Fruit fly (Drosophila melanogaster) whole organism, embryonic: ENCODE results near the gene CG43731.

Experiments used
- ATbp ChIP-seq: fragments of 200-800 bp; sonication (Bioruptor generic); optimal IDR thresholded peaks from 2 replicates; lab custom pipeline; 2017; ENCODE audit warnings: missing biosample characterization, mild to moderate bottlenecking, missing genetic modification characterization, missing genetic modification reagents
- CG11085 ChIP-seq: fragments of 200-800 bp; sonication (Bioruptor generic); IDR thresholded peaks from 2 replicates; pipeline ENCODE4 v1.3.6; 2022; ENCODE audit warnings: missing biosample characterization, missing genetic modification characterization
- CG14965 ChIP-seq: fragments of 200-800 bp; sonication (Bioruptor generic); optimal IDR thresholded peaks from 2 replicates; lab custom pipeline; 2016; ENCODE audit warnings: missing biosample characterization, missing genetic modification characterization, borderline replicate concordance
- CG15073 ChIP-seq: fragments of 200-800 bp; sonication (Bioruptor generic); optimal IDR thresholded peaks from 2 replicates; lab custom pipeline; 2016; ENCODE audit warnings: missing biosample characterization, missing genetic modification characterization
- CG18599 ChIP-seq: fragments of 200-800 bp; sonication (Bioruptor generic); optimal IDR thresholded peaks from 3 replicates; lab custom pipeline; 2017; ENCODE audit warnings: missing biosample characterization, missing genetic modification characterization, mild to moderate bottlenecking, moderate library complexity, missing genetic modification reagents
- CG2120 ChIP-seq: fragments of 200-800 bp; sonication (Bioruptor generic); optimal IDR thresholded peaks from 3 replicates; lab custom pipeline; 2016; ENCODE audit warnings: missing biosample characterization, missing genetic modification characterization
- CG2129 ChIP-seq: fragments of 200-800 bp; sonication (Bioruptor generic); IDR thresholded peaks from 2 replicates; pipeline ENCODE4 v1.3.6; 2022; ENCODE audit warnings: missing biosample characterization, missing genetic modification characterization; ENCODE audit not compliant: partially characterized antibody
- CG2199 ChIP-seq: fragments of 200-800 bp; sonication (Bioruptor generic); IDR thresholded peaks from 3 replicates; pipeline ENCODE4 v1.3.6; 2022; ENCODE audit warnings: missing biosample characterization, missing genetic modification characterization
- CG2678 ChIP-seq: fragments of 200-800 bp; sonication (Bioruptor generic); optimal IDR thresholded peaks from 3 replicates; lab custom pipeline; 2019; ENCODE audit warnings: missing biosample characterization, mild to moderate bottlenecking, missing genetic modification characterization, moderate library complexity
- CG3281 ChIP-seq: fragments of 200-800 bp; sonication (Bioruptor generic); optimal IDR thresholded peaks from 3 replicates; lab custom pipeline; 2017; ENCODE audit warnings: missing biosample characterization, mild to moderate bottlenecking, missing genetic modification characterization
- CG3838 ChIP-seq: fragments of 200-800 bp; sonication (Bioruptor generic); optimal IDR thresholded peaks from 3 replicates; lab custom pipeline; 2016; ENCODE audit warnings: missing biosample characterization, missing genetic modification characterization
- CG7556 ChIP-seq: fragments of 200-800 bp; sonication (Bioruptor generic); optimal IDR thresholded peaks from 2 replicates; lab custom pipeline; 2017; ENCODE audit warnings: missing biosample characterization, mild to moderate bottlenecking, missing genetic modification characterization
- D ChIP-seq, 2 experiments: fragments of 200-800 bp in 1 of 2; fragments of >200 bp in 1 of 2; sonication (Bioruptor generic) in 1 of 2; optimal IDR thresholded peaks; 2 replicates in 1 of 2; 3 replicates in 1 of 2; lab custom pipeline; 2017; ENCODE audit warnings: mild to moderate bottlenecking in 1 of 2, missing biosample characterization in 1 of 2, missing genetic modification characterization in 1 of 2, missing genetic modification reagents in 1 of 2
- Dfd ChIP-seq, 2 experiments: fragments of >200 bp; optimal IDR thresholded peaks; 2 replicates each; lab custom pipeline; 2017; ENCODE audit warnings: missing biosample characterization in 2 of 2, missing genetic modification characterization in 2 of 2
- Dip2 ChIP-seq: fragments of 200-800 bp; sonication (Bioruptor generic); IDR thresholded peaks from 2 replicates; pipeline ENCODE4 v1.3.6; 2022; ENCODE audit warnings: missing biosample characterization, missing genetic modification characterization
- Doc3 ChIP-seq: fragments of 200-800 bp; sonication (Bioruptor generic); IDR thresholded peaks from 3 replicates; pipeline ENCODE4 v1.3.6; 2022; ENCODE audit warnings: missing biosample characterization, missing genetic modification characterization; ENCODE audit not compliant: partially characterized antibody
- Gug ChIP-seq: fragments of 200-800 bp; sonication (Bioruptor generic); IDR thresholded peaks from 4 replicates; pipeline ENCODE4 v1.3.6; 2022; ENCODE audit warnings: missing biosample characterization, missing genetic modification characterization
- HLH4C ChIP-seq: fragments of 200-800 bp; sonication (Bioruptor generic); IDR thresholded peaks from 3 replicates; pipeline ENCODE4 v1.3.6; 2022; ENCODE audit warnings: missing biosample characterization, missing genetic modification characterization; ENCODE audit not compliant: partially characterized antibody
- HmgZ ChIP-seq: fragments of 200-800 bp; sonication (Bioruptor generic); optimal IDR thresholded peaks from 2 replicates; lab custom pipeline; 2018; ENCODE audit warnings: missing biosample characterization, mild to moderate bottlenecking, missing genetic modification characterization
- Hsf ChIP-seq: fragments of 200-800 bp; sonication (Bioruptor generic); optimal IDR thresholded peaks from 3 replicates; lab custom pipeline; 2016; ENCODE audit warnings: missing biosample characterization, missing genetic modification characterization
- Jarid2 ChIP-seq: fragments of 200-800 bp; sonication (Bioruptor generic); optimal IDR thresholded peaks from 3 replicates; lab custom pipeline; 2017; ENCODE audit warnings: mild to moderate bottlenecking, missing biosample characterization, missing genetic modification reagents, missing genetic modification characterization
- NC2β ChIP-seq: fragments of 200-800 bp; sonication (Bioruptor generic); optimal IDR thresholded peaks from 2 replicates; lab custom pipeline; 2016; ENCODE audit warnings: missing biosample characterization, missing genetic modification characterization
- Nf-YA ChIP-seq: fragments of 200-800 bp; sonication (Bioruptor generic); IDR thresholded peaks from 2 replicates; pipeline ENCODE4 v1.3.6; 2022; ENCODE audit warnings: missing biosample characterization, missing genetic modification characterization
- Six4 ChIP-seq: fragments of 200-800 bp; sonication (Bioruptor generic); optimal IDR thresholded peaks from 2 replicates; lab custom pipeline; 2016; ENCODE audit warnings: missing biosample characterization, missing genetic modification characterization
- Sox100B ChIP-seq: fragments of 200-800 bp; sonication (Bioruptor generic); optimal IDR thresholded peaks from 3 replicates; lab custom pipeline; 2018; ENCODE audit warnings: missing biosample characterization, mild to moderate bottlenecking, missing genetic modification characterization
- Spps ChIP-seq: fragments of 200-800 bp; sonication (Bioruptor generic); optimal IDR thresholded peaks from 2 replicates; lab custom pipeline; 2018; ENCODE audit warnings: missing biosample characterization, mild to moderate bottlenecking, missing genetic modification characterization
- Ssrp ChIP-seq: fragments of 200-800 bp; sonication (Bioruptor generic); optimal IDR thresholded peaks from 2 replicates; lab custom pipeline; 2018; ENCODE audit warnings: missing biosample characterization, mild to moderate bottlenecking, missing genetic modification characterization, moderate library complexity
- Xrp1 ChIP-seq: fragments of 200-800 bp; sonication (Bioruptor generic); IDR thresholded peaks from 2 replicates; pipeline ENCODE4 v1.3.6; 2022; ENCODE audit warnings: missing biosample characterization, missing genetic modification characterization
- corto ChIP-seq: fragments of 200-800 bp; sonication (Bioruptor generic); optimal IDR thresholded peaks from 2 replicates; lab custom pipeline; 2016; ENCODE audit warnings: missing biosample characterization, mild to moderate bottlenecking, missing genetic modification characterization, moderate library complexity
- croc ChIP-seq: fragments of 200-800 bp; sonication (Bioruptor generic); conservative IDR thresholded peaks from 3 replicates; pipeline ENCODE4 v1.3.6; 2022; ENCODE audit warnings: missing biosample characterization, missing genetic modification characterization
- cwo ChIP-seq: fragments of 200-800 bp; sonication (Bioruptor generic); optimal IDR thresholded peaks from 3 replicates; lab custom pipeline; 2017; ENCODE audit warnings: missing biosample characterization, missing genetic modification characterization, mild to moderate bottlenecking, moderate library complexity, missing genetic modification reagents
- emc ChIP-seq: fragments of 200-800 bp; sonication (Bioruptor generic); optimal IDR thresholded peaks from 2 replicates; lab custom pipeline; 2016; ENCODE audit warnings: missing biosample characterization, missing genetic modification characterization
- esg ChIP-seq: fragments of 200-800 bp; sonication (Bioruptor generic); conservative IDR thresholded peaks from 2 replicates; pipeline ENCODE4 v1.3.6; 2022; ENCODE audit warnings: missing biosample characterization, missing genetic modification characterization
- ewg ChIP-seq: fragments of 200-800 bp; sonication (Bioruptor generic); optimal IDR thresholded peaks from 3 replicates; lab custom pipeline; 2017; ENCODE audit warnings: mild to moderate bottlenecking, missing biosample characterization, missing genetic modification reagents, missing genetic modification characterization
- eyg ChIP-seq: fragments of 200-800 bp; sonication (Bioruptor generic); optimal IDR thresholded peaks from 3 replicates; lab custom pipeline; 2016; ENCODE audit warnings: missing biosample characterization, missing genetic modification characterization
- fd102C ChIP-seq: fragments of 200-800 bp; sonication (Bioruptor generic); optimal IDR thresholded peaks from 2 replicates; lab custom pipeline; 2018; ENCODE audit warnings: missing biosample characterization, mild to moderate bottlenecking, missing genetic modification characterization, moderate library complexity
- gfzf ChIP-seq: fragments of 200-800 bp; sonication (Bioruptor generic); optimal IDR thresholded peaks from 2 replicates; lab custom pipeline; 2016; ENCODE audit warnings: missing biosample characterization, mild to moderate bottlenecking, missing genetic modification characterization, moderate library complexity
- hbn ChIP-seq: fragments of 200-800 bp; sonication (Bioruptor generic); IDR thresholded peaks from 2 replicates; pipeline ENCODE4 v1.3.6; 2022; ENCODE audit warnings: missing biosample characterization, missing genetic modification characterization; ENCODE audit not compliant: partially characterized antibody
- her ChIP-seq: fragments of 200-800 bp; sonication (Bioruptor generic); optimal IDR thresholded peaks from 2 replicates; lab custom pipeline; 2016; ENCODE audit warnings: missing biosample characterization, missing genetic modification characterization
- ind ChIP-seq: fragments of 200-800 bp; sonication (Bioruptor generic); optimal IDR thresholded peaks from 3 replicates; lab custom pipeline; 2016; ENCODE audit warnings: missing biosample characterization, missing genetic modification characterization
- kah ChIP-seq: fragments of 200-800 bp; sonication (Bioruptor generic); optimal IDR thresholded peaks from 2 replicates; lab custom pipeline; 2018; ENCODE audit warnings: missing biosample characterization, mild to moderate bottlenecking, missing genetic modification characterization
- pb ChIP-seq: fragments of 200-800 bp; sonication (Bioruptor generic); optimal IDR thresholded peaks from 3 replicates; lab custom pipeline; 2016; ENCODE audit warnings: missing biosample characterization, missing genetic modification characterization
- tll ChIP-seq, 2 experiments: fragments of 200-800 bp in 1 of 2; fragments of >200 bp in 1 of 2; sonication (Bioruptor generic) in 1 of 2; optimal IDR thresholded peaks; 2 replicates each; lab custom pipeline; 2017 to 2019; ENCODE audit warnings: missing biosample characterization in 2 of 2, missing genetic modification characterization in 2 of 2, mild to moderate bottlenecking in 1 of 2, moderate library complexity in 1 of 2
- tna ChIP-seq: fragments of 200-800 bp; sonication (Bioruptor generic); IDR thresholded peaks from 2 replicates; pipeline ENCODE4 v1.3.6; 2022; ENCODE audit warnings: missing biosample characterization, missing genetic modification characterization; ENCODE audit not compliant: partially characterized antibody
- vnd ChIP-seq: fragments of 200-800 bp; sonication (Bioruptor generic); IDR thresholded peaks from 3 replicates; pipeline ENCODE4 v1.3.6; 2022; ENCODE audit warnings: missing biosample characterization, missing genetic modification characterization; ENCODE audit not compliant: partially characterized antibody
- wek ChIP-seq: fragments of 200-800 bp; sonication (Bioruptor generic); optimal IDR thresholded peaks from 3 replicates; lab custom pipeline; 2018; ENCODE audit warnings: missing biosample characterization, mild to moderate bottlenecking, missing genetic modification characterization, moderate library complexity
- wor ChIP-seq: fragments of 200-800 bp; sonication (Bioruptor generic); IDR thresholded peaks from 2 replicates; pipeline ENCODE4 v1.3.6; 2022; ENCODE audit warnings: missing biosample characterization, missing genetic modification characterization
- yki ChIP-seq: fragments of >200 bp; optimal IDR thresholded peaks from 3 replicates; lab custom pipeline; 2018

The CG43731 gene

DNA sequence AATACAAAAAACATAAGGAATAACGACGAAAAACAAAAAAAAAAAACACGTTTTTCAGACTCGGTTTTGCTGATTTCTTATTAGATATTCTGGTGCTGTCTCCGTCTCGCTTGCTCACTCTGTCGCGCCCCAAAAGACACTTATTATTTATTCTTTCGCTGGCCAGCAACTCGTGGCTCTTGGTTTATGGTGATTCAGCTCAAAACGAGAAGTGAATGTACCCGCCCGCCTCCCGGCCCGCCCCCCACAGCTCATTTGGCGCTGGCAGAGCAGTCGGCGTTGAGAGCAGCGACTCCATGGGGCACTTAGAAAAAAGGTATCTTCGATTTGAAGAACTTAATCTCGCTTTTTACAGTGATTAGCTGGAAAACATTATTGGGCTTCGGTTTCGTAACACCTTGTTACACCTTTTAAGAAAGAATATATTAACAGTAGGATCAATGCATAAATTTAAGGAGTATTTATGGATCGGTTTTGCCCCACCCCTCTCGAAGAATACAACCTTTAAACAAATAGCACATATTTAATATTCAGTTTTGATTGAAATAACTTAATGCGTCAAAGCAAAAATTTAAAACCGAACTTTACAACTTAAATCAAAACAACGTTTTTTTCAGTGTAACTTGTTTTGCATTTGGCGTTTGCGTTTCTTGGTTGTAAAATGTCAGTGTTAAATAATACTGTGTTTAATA, 39.7 kb downstream of the CG43731 start (continued):
- TF ChIP-seq Nf-YA (GFP tag; lab: Robert Waterston, UW): no peak
- peak; percentile 57; the same call in 1 of the 2 replicates for TF ChIP-seq Xrp1
- TF ChIP-seq CG15073 (GFP tag; lab: Kevin White, UChicago): no peak
- TF ChIP-seq Dfd (GFP tag; optimal IDR thresholded peaks at IDR 0.05; lab: Kevin White, UChicago): peak in 1 of 2 experiments; percentile 23
- peak; percentile 76 for TF ChIP-seq CG18599
- no peak for TF ChIP-seq CG11085 (GFP tag; lab: Robert Waterston, UW)
- peak; percentile 27; the same call in 1 of the 2 replicates for TF ChIP-seq wor
- TF ChIP-seq yki: no peak
- peak; percentile 8 for TF ChIP-seq eyg (GFP tag; lab: Kevin White, UChicago)
- no peak for TF ChIP-seq CG2199 (GFP tag; lab: Robert Waterston, UW)
- peak; percentile 49 for TF ChIP-seq NC2β (GFP tag; lab: Kevin White, UChicago)
- no peak for TF ChIP-seq fd102C
- TF ChIP-seq corto (GFP tag; lab: Kevin White, UChicago): no peak
- TF ChIP-seq D (optimal IDR thresholded peaks at IDR 0.05; lab: Kevin White, UChicago): no peak
- TF ChIP-seq D (GFP tag; optimal IDR thresholded peaks at IDR 0.05; lab: Kevin White, UChicago): peak; percentile 64
- peak; percentile 42 for TF ChIP-seq pb (GFP tag; lab: Kevin White, UChicago)
- no peak for TF ChIP-seq tll (GFP tag; optimal IDR thresholded peaks at IDR 0.05; lab: Kevin White, UChicago)
- TF ChIP-seq Sox100B (GFP tag; lab: Kevin White, UChicago): peak; percentile 82
- peak; percentile 65 for TF ChIP-seq Spps (tag; lab: Kevin White, UChicago)
- peak; percentile 50; the same call in 1 of the 2 replicates for TF ChIP-seq esg (GFP tag; lab: Robert Waterston, UW)
- no peak for TF ChIP-seq HLH4C (GFP tag; lab: Robert Waterston, UW)
- peak; percentile 42 for TF ChIP-seq emc (GFP tag; lab: Kevin White, UChicago)
- TF ChIP-seq hbn (GFP tag; lab: Robert Waterston, UW): no peak
- TF ChIP-seq Hsf (GFP tag; lab: Kevin White, UChicago): peak; percentile 70
- peak; percentile 58 for TF ChIP-seq Six4 (GFP tag; lab: Kevin White, UChicago)
- peak; percentile 52 for TF ChIP-seq her (GFP tag; lab: Kevin White, UChicago)
- no peak for TF ChIP-seq Dip2
- TF ChIP-seq ATbp (GFP tag; lab: Kevin White, UChicago): peak; percentile 54
- TF ChIP-seq CG14965 (GFP tag; lab: Kevin White, UChicago): no peak
- TF ChIP-seq tna (GFP tag; lab: Robert Waterston, UW): no peak
- no peak for TF ChIP-seq CG2129 (GFP tag; lab: Robert Waterston, UW)
- TF ChIP-seq Ssrp (tag; lab: Kevin White, UChicago): peak; percentile 76
- peak; percentile 65 for TF ChIP-seq HmgZ (tag; lab: Kevin White, UChicago)
- TF ChIP-seq wek (GFP tag; lab: Kevin White, UChicago): peak; percentile 31
- TF ChIP-seq CG2120 (GFP tag; lab: Kevin White, UChicago): peak; percentile 84
- TF ChIP-seq cwo (GFP tag; lab: Kevin White, UChicago): peak; percentile 63
- peak; percentile 89 for TF ChIP-seq CG2678 (tag; lab: Kevin White, UChicago)
- TF ChIP-seq Gug (GFP tag; lab: Robert Waterston, UW): peak; percentile 48; the same call in 1 of the 4 replicates
- TF ChIP-seq gfzf (GFP tag; lab: Kevin White, UChicago): no peak
- TF ChIP-seq Doc3: no peak
- TF ChIP-seq ind: peak; percentile 68
- TF ChIP-seq ewg: peak; percentile 51
- TF ChIP-seq CG3281 (GFP tag; lab: Kevin White, UChicago): peak; percentile 88
- peak; percentile 90 for TF ChIP-seq CG7556 (GFP tag; lab: Kevin White, UChicago)
- TF ChIP-seq vnd (GFP tag; lab: Robert Waterston, UW): no peak
- peak; percentile 11 for TF ChIP-seq kah (GFP tag; lab: Kevin White, UChicago)
- TF ChIP-seq Jarid2 (GFP tag; lab: Kevin White, UChicago): peak; percentile 40
- no peak for TF ChIP-seq CG3838 (GFP tag; lab: Kevin White, UChicago)
- TF ChIP-seq croc (GFP tag; lab: Robert Waterston, UW): peak; percentile 42; the same call in 2 of the 3 replicates
